Fruit fly (Drosophila melanogaster) whole organism, wandering third instar larva: ENCODE results near the gene Pgant2.

Experiments used
- Abd-B ChIP-seq: fragments of >200 bp; optimal IDR thresholded peaks from 2 replicates; lab custom pipeline; 2017; ENCODE audit warnings: missing biosample characterization, missing genetic modification characterization
- CG32264 ChIP-seq: fragments of 200-800 bp; sonication (Bioruptor generic); optimal IDR thresholded peaks from 2 replicates; lab custom pipeline; 2016; ENCODE audit warnings: missing biosample characterization, missing genetic modification characterization
- CG9705 ChIP-seq: fragments of 200-800 bp; sonication (Bioruptor generic); optimal IDR thresholded peaks from 2 replicates; lab custom pipeline; 2018; ENCODE audit warnings: missing biosample characterization, mild to moderate bottlenecking, missing genetic modification characterization
- CrebA ChIP-seq: fragments of 200-800 bp; sonication (Bioruptor generic); optimal IDR thresholded peaks from 2 replicates; lab custom pipeline; 2016; ENCODE audit warnings: missing biosample characterization, mild to moderate bottlenecking, missing genetic modification characterization, borderline replicate concordance
- Dfd ChIP-seq: fragments of >200 bp; optimal IDR thresholded peaks from 2 replicates; lab custom pipeline; 2017; ENCODE audit warnings: missing biosample characterization, missing genetic modification characterization
- Dif ChIP-seq: fragments of 200-275, 200-300 bp; sonication (Bioruptor generic); optimal IDR thresholded peaks from 2 replicates; lab custom pipeline; 2018; ENCODE audit warnings: missing biosample characterization, missing genetic modification characterization; ENCODE audit not compliant: partially characterized antibody
- GATAd ChIP-seq: sonication (Bioruptor generic); optimal IDR thresholded peaks from 2 replicates; lab custom pipeline; 2016; ENCODE audit warnings: missing biosample characterization, missing genetic modification characterization
- HLH106 ChIP-seq: fragments of 200-800 bp; optimal IDR thresholded peaks from 3 replicates; lab custom pipeline; 2019; ENCODE audit warnings: missing biosample characterization, mild to moderate bottlenecking, missing genetic modification characterization, moderate library complexity
- Hnf4 ChIP-seq: fragments of 200-800 bp; sonication (Bioruptor generic); optimal IDR thresholded peaks from 2 replicates; lab custom pipeline; 2016; ENCODE audit warnings: missing biosample characterization, mild to moderate bottlenecking, missing genetic modification characterization
- Hr78 ChIP-seq: fragments of >200 bp; optimal IDR thresholded peaks from 2 replicates; lab custom pipeline; 2017; ENCODE audit warnings: missing biosample characterization, missing genetic modification characterization
- Hr83 ChIP-seq: fragments of 200-300 bp; sonication (Bioruptor generic); optimal IDR thresholded peaks from 2 replicates; lab custom pipeline; 2016; ENCODE audit warnings: missing biosample characterization, mild to moderate bottlenecking, missing genetic modification characterization, moderate library complexity; ENCODE audit not compliant: poor library complexity, severe bottlenecking
- Jra ChIP-seq: sonication (Bioruptor generic); optimal IDR thresholded peaks from 2 replicates; lab custom pipeline; 2016; ENCODE audit warnings: missing biosample characterization, missing genetic modification characterization
- Mio ChIP-seq: sonication (Bioruptor generic); optimal IDR thresholded peaks from 2 replicates; lab custom pipeline; 2016; ENCODE audit warnings: missing biosample characterization, missing genetic modification characterization
- Myc ChIP-seq: fragments of >200 bp; optimal IDR thresholded peaks from 2 replicates; lab custom pipeline; 2017
- N ChIP-seq: fragments of >200 bp; optimal IDR thresholded peaks from 2 replicates; lab custom pipeline; 2018; ENCODE audit warnings: missing biosample characterization, missing external identifiers, missing genetic modification characterization
- OdsH ChIP-seq: fragments of 200-800 bp; sonication (Bioruptor generic); optimal IDR thresholded peaks from 2 replicates; lab custom pipeline; 2016; ENCODE audit warnings: missing biosample characterization, mild to moderate bottlenecking, missing genetic modification characterization
- Rel ChIP-seq, 2 experiments: fragments of 200-800 bp; sonication (Bioruptor generic) in 1 of 2; optimal IDR thresholded peaks; 2 replicates in 1 of 2; 3 replicates in 1 of 2; lab custom pipeline; 2016 to 2019; ENCODE audit warnings: mild to moderate bottlenecking in 2 of 2, missing biosample characterization in 2 of 2, missing genetic modification characterization in 2 of 2, moderate library complexity in 1 of 2
- Sp1 ChIP-seq: fragments of 200-800 bp; sonication (Bioruptor generic); optimal IDR thresholded peaks from 3 replicates; lab custom pipeline; 2019; ENCODE audit warnings: missing biosample characterization, mild to moderate bottlenecking, missing genetic modification characterization, moderate library complexity
- br ChIP-seq: fragments of 200-800 bp; sonication (Bioruptor generic); optimal IDR thresholded peaks from 2 replicates; lab custom pipeline; 2016; ENCODE audit warnings: missing biosample characterization, missing genetic modification characterization
- brk ChIP-seq: fragments of 200-800 bp; sonication (Bioruptor generic); optimal IDR thresholded peaks from 2 replicates; lab custom pipeline; 2016; ENCODE audit warnings: missing biosample characterization, mild to moderate bottlenecking, missing genetic modification characterization
- dl ChIP-seq, 2 experiments: fragments of 175-275, 200-275 bp in 1 of 2; fragments of 200-275 bp in 1 of 2; sonication (Bioruptor generic); optimal IDR thresholded peaks; lab custom pipeline; 2018; ENCODE audit warnings: mild to moderate bottlenecking in 2 of 2, missing biosample characterization in 2 of 2, missing genetic modification characterization in 2 of 2, moderate library complexity in 2 of 2; ENCODE audit not compliant: partially characterized antibody in 2 of 2, insufficient read depth in 1 of 2
- dsf ChIP-seq: sonication (Bioruptor generic); optimal IDR thresholded peaks from 2 replicates; lab custom pipeline; 2016; ENCODE audit warnings: missing biosample characterization, missing genetic modification characterization, borderline replicate concordance
- ey ChIP-seq: fragments of 200-800 bp; sonication (Bioruptor generic); optimal IDR thresholded peaks from 2 replicates; lab custom pipeline; 2016; ENCODE audit warnings: missing biosample characterization, missing genetic modification characterization
- foxo ChIP-seq, 2 experiments: fragments of 200-800 bp; sonication (Bioruptor generic); optimal IDR thresholded peaks; 2 replicates in 1 of 2; 3 replicates in 1 of 2; lab custom pipeline; 2016 to 2017; ENCODE audit warnings: missing biosample characterization in 2 of 2, missing genetic modification characterization in 2 of 2
- fru ChIP-seq: fragments of 200-800 bp; sonication (Bioruptor generic); optimal IDR thresholded peaks from 3 replicates; lab custom pipeline; 2016; ENCODE audit warnings: missing biosample characterization, mild to moderate bottlenecking, missing genetic modification characterization
- h ChIP-seq: fragments of 200-800 bp; sonication (Bioruptor generic); optimal IDR thresholded peaks from 3 replicates; lab custom pipeline; 2016; ENCODE audit warnings: missing biosample characterization, mild to moderate bottlenecking, missing genetic modification characterization
- jim ChIP-seq: fragments of 175-275, 200-325 bp; sonication (Bioruptor generic); optimal IDR thresholded peaks from 2 replicates; lab custom pipeline; 2016; ENCODE audit warnings: missing biosample characterization, mild to moderate bottlenecking, missing genetic modification characterization
- lola ChIP-seq: fragments of >200 bp; optimal IDR thresholded peaks from 2 replicates; lab custom pipeline; 2017; ENCODE audit warnings: missing biosample characterization, missing genetic modification characterization
- pan ChIP-seq: fragments of >200 bp; optimal IDR thresholded peaks from 2 replicates; lab custom pipeline; 2017
- psq ChIP-seq: fragments of 200-800 bp; sonication (Bioruptor generic); optimal IDR thresholded peaks from 3 replicates; lab custom pipeline; 2017; ENCODE audit warnings: missing biosample characterization, mild to moderate bottlenecking, missing genetic modification characterization, moderate library complexity
- rgr ChIP-seq: fragments of 200-800 bp; sonication (Bioruptor generic); optimal IDR thresholded peaks from 3 replicates; lab custom pipeline; 2016; ENCODE audit warnings: missing biosample characterization, mild to moderate bottlenecking, missing genetic modification characterization
- sage ChIP-seq: fragments of 200-800 bp; sonication (Bioruptor generic); optimal IDR thresholded peaks from 2 replicates; lab custom pipeline; 2016; ENCODE audit warnings: missing biosample characterization, mild to moderate bottlenecking, missing genetic modification characterization
- sv ChIP-seq: fragments of 200-800 bp; sonication (Bioruptor generic); optimal IDR thresholded peaks from 3 replicates; lab custom pipeline; 2016; ENCODE audit warnings: missing biosample characterization, missing genetic modification characterization
- tai ChIP-seq: sonication (Bioruptor generic); optimal IDR thresholded peaks from 2 replicates; lab custom pipeline; 2016; ENCODE audit warnings: missing biosample characterization, missing genetic modification characterization
- usp ChIP-seq: fragments of >200 bp; optimal IDR thresholded peaks from 2 replicates; lab custom pipeline; 2017; ENCODE audit warnings: missing biosample characterization, missing genetic modification characterization
- woc ChIP-seq: sonication (Bioruptor generic); optimal IDR thresholded peaks from 2 replicates; lab custom pipeline; 2016; ENCODE audit warnings: missing biosample characterization, mild to moderate bottlenecking, missing genetic modification characterization

Gene Pgant2

dm6 chr2L:3457007-3457406 lies 30.5 kb upstream of the Pgant2 start, which contains the start of the genes Cog3 and Sec5:
Gene Cog3, minus strand, starts transcription at chr2L:3457064.
Gene Sec5, plus strand, starts transcription at chr2L:3457302.
- TF ChIP-seq GATAd (GFP tag; lab: Kevin White, UChicago), result no peak
- TF ChIP-seq Hnf4 (GFP tag; lab: Kevin White, UChicago), result no peak
- TF ChIP-seq CG9705 (GFP tag; lab: Kevin White, UChicago), result peak; percentile 84
- peak; percentile 100 for TF ChIP-seq Myc (lab: Kevin White, UChicago)
- no peak for TF ChIP-seq dl (GFP tag; optimal IDR thresholded peaks at IDR 0.05; lab: Kevin White, UChicago; ENCODE audit: insufficient read depth in 1 of 2, partially characterized antibody in 2 of 2)
- TF ChIP-seq N (GFP tag; lab: Kevin White, UChicago), result no peak
- peak; percentile 77 for TF ChIP-seq rgr
- TF ChIP-seq brk (GFP tag; lab: Kevin White, UChicago), result no peak
- TF ChIP-seq Sp1 (GFP tag; lab: Kevin White, UChicago), result peak; percentile 81
- TF ChIP-seq jim (GFP tag; lab: Kevin White, UChicago), result no peak
- no peak for TF ChIP-seq Hr78 (GFP tag; lab: Kevin White, UChicago)
- TF ChIP-seq CG32264 (GFP tag; lab: Kevin White, UChicago), result no peak
- peak; percentile 47 for TF ChIP-seq sv
- TF ChIP-seq sage, result no peak
- no peak for TF ChIP-seq lola (GFP tag; lab: Kevin White, UChicago)
- peak; percentile 9 for TF ChIP-seq ey (GFP tag; lab: Kevin White, UChicago)
- TF ChIP-seq Hr83 (GFP tag; lab: Kevin White, UChicago), result no peak
- TF ChIP-seq Jra (GFP tag; lab: Kevin White, UChicago), result no peak
- TF ChIP-seq Abd-B (GFP tag; lab: Kevin White, UChicago), result no peak
- no peak for TF ChIP-seq Dfd (GFP tag; lab: Kevin White, UChicago)
- TF ChIP-seq br, result no peak
- no peak for TF ChIP-seq usp (GFP tag; lab: Kevin White, UChicago)
- TF ChIP-seq HLH106, result peak; percentile 86
- no peak for TF ChIP-seq foxo (GFP tag; optimal IDR thresholded peaks at IDR 0.05; lab: Kevin White, UChicago)
- no peak for TF ChIP-seq h (GFP tag; lab: Kevin White, UChicago)
- TF ChIP-seq CrebA (GFP tag; lab: Kevin White, UChicago), result no peak
- no peak for TF ChIP-seq Mio (GFP tag; lab: Kevin White, UChicago)
- no peak for TF ChIP-seq dsf (GFP tag; lab: Kevin White, UChicago)
- no peak for TF ChIP-seq woc (GFP tag; lab: Kevin White, UChicago)
- TF ChIP-seq fru (GFP tag; lab: Kevin White, UChicago), result no peak
- TF ChIP-seq Rel (GFP tag; optimal IDR thresholded peaks at IDR 0.05; lab: Kevin White, UChicago), result no peak
- peak; percentile 65 for TF ChIP-seq Rel (tag; optimal IDR thresholded peaks at IDR 0.05; lab: Kevin White, UChicago)
- TF ChIP-seq psq (GFP tag; lab: Kevin White, UChicago), result peak; percentile 70
- no peak for TF ChIP-seq Dif (GFP tag; lab: Kevin White, UChicago)
- no peak for TF ChIP-seq tai (GFP tag; lab: Kevin White, UChicago)
- TF ChIP-seq OdsH, result peak; percentile 49

- no peak for TF ChIP-seq Sp1 (GFP tag; lab: Kevin White, UChicago)
- TF ChIP-seq Rel (GFP tag; optimal IDR thresholded peaks at IDR 0.05; lab: Kevin White, UChicago), result no peak
- peak; percentile 30 for TF ChIP-seq Rel (tag; optimal IDR thresholded peaks at IDR 0.05; lab: Kevin White, UChicago)
These were observed 25.8 kb upstream of the Pgant2 start, which contains the start of gene CG12795 for dm6 chr2L:3452286-3452685. Gene CG12795, plus strand, starts transcription at chr2L:3452466.

dm6 chr2L:3449555-3450320 lies 23.2 kb upstream of the Pgant2 start, which contains the start of gene Snx1:
Gene Snx1, plus strand, starts transcription at chr2L:3449683.
- no peak for TF ChIP-seq h (GFP tag; lab: Kevin White, UChicago)
- TF ChIP-seq pan (lab: Kevin White, UChicago), result no peak
- TF ChIP-seq usp (GFP tag; lab: Kevin White, UChicago), result no peak
- peak; percentile 64 for TF ChIP-seq sage
- TF ChIP-seq sv, result no peak
- TF ChIP-seq Rel (GFP tag; optimal IDR thresholded peaks at IDR 0.05; lab: Kevin White, UChicago), result no peak
- peak; percentile 80 for TF ChIP-seq Rel (tag; optimal IDR thresholded peaks at IDR 0.05; lab: Kevin White, UChicago)
- TF ChIP-seq dsf (GFP tag; lab: Kevin White, UChicago), result no peak
- no peak for TF ChIP-seq CG32264 (GFP tag; lab: Kevin White, UChicago)
- TF ChIP-seq br, result no peak
- TF ChIP-seq ey (GFP tag; lab: Kevin White, UChicago), result no peak
- no peak for TF ChIP-seq Dfd (GFP tag; lab: Kevin White, UChicago)
- TF ChIP-seq CG9705 (GFP tag; lab: Kevin White, UChicago), result no peak
- TF ChIP-seq HLH106, result no peak
- no peak for TF ChIP-seq GATAd (GFP tag; lab: Kevin White, UChicago)
- TF ChIP-seq, all 38 proteins: peak for 2
